Worm (Caenorhabditis elegans): ENCODE data around the gene bus-18.

DNA sequence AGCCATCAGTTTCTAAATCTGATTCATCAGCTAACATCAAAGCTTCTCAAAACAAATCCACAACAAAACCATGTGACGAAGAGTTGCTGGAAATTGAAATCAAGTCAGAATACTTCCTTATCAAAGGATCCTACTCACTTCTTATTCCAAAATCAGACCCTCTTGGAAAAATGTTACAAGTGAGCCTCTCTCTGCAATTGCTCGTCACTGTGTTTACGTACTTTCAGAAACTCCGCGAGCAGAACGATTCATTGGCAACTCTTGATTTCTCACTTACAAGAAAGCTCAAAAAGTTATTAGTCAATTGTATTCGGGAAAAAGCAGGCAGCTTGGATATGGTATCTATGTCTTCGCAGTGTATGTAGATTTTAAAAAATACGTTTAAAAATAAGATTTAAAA lies 22.0 kb upstream of the bus-18 start:
- TF ChIP-seq flt-1 (GFP tag; IDR thresholded peaks at IDR 0.05) (no peak), tab-1 (GFP tag; IDR thresholded peaks at IDR 0.05) (no peak), ref-1 (GFP tag; conservative IDR thresholded peaks at IDR 0.05) (no peak), klf-2 (GFP tag; conservative IDR thresholded peaks at IDR 0.05) (no peak), med-1 (GFP tag; optimal IDR thresholded peaks at IDR 0.05; ENCODE audit: insufficient read depth) (no peak), ztf-29 (GFP tag; IDR thresholded peaks at IDR 0.05) (no peak), ztf-23 (GFP tag; IDR thresholded peaks at IDR 0.05) (no peak), T22C8.4 (GFP tag; IDR thresholded peaks at IDR 0.05) (no peak)

All from whole organism, midembryonic.